Fruit fly (Drosophila melanogaster) whole organism, pupa: Measurements from ENCODE around the gene CG43335.

ENCODE experiments used
- CG10348 ChIP-seq: fragments of 200-800 bp; sonication (Bioruptor generic); IDR thresholded peaks from 2 replicates; pipeline ENCODE4 v1.3.6; 2022; ENCODE audit warnings: missing biosample characterization, missing genetic modification characterization
- CG12605 ChIP-seq: fragments of 200-800 bp; sonication (Bioruptor generic); IDR thresholded peaks from 2 replicates; pipeline ENCODE4 v1.3.6; 2022; ENCODE audit warnings: missing biosample characterization, missing genetic modification characterization
- CG13204 ChIP-seq: fragments of 200-800 bp; sonication (Bioruptor generic); optimal IDR thresholded peaks from 2 replicates; lab custom pipeline; 2018; ENCODE audit warnings: missing biosample characterization, mild to moderate bottlenecking, missing genetic modification characterization, moderate library complexity
- CG14655 ChIP-seq: fragments of 200-800 bp; sonication (Bioruptor generic); optimal IDR thresholded peaks from 3 replicates; lab custom pipeline; 2017; ENCODE audit warnings: mild to moderate bottlenecking, missing biosample characterization, missing genetic modification reagents, missing genetic modification characterization
- CG15710 ChIP-seq: fragments of 200-800 bp; sonication (Bioruptor generic); optimal IDR thresholded peaks from 2 replicates; lab custom pipeline; 2018; ENCODE audit warnings: missing biosample characterization, mild to moderate bottlenecking, missing genetic modification characterization, moderate library complexity
- CG17806 ChIP-seq: fragments of 200-800 bp; sonication (Bioruptor generic); optimal IDR thresholded peaks from 2 replicates; lab custom pipeline; 2018; ENCODE audit warnings: missing biosample characterization, mild to moderate bottlenecking, missing genetic modification characterization, moderate library complexity
- CG32121 ChIP-seq: fragments of 200-800 bp; sonication (Bioruptor generic); IDR thresholded peaks from 2 replicates; pipeline ENCODE4 v1.3.6; 2022; ENCODE audit warnings: missing biosample characterization, missing genetic modification characterization
- CG34367 ChIP-seq: fragments of 200-800 bp; sonication (Bioruptor generic); optimal IDR thresholded peaks from 2 replicates; lab custom pipeline; 2018; ENCODE audit warnings: missing biosample characterization, mild to moderate bottlenecking, missing genetic modification characterization
- CG8159 ChIP-seq: fragments of 200-800 bp; sonication (Bioruptor generic); optimal IDR thresholded peaks from 3 replicates; lab custom pipeline; 2018; ENCODE audit warnings: missing biosample characterization, mild to moderate bottlenecking, missing genetic modification characterization, moderate library complexity
- CG8301 ChIP-seq: fragments of 200-800 bp; sonication (Bioruptor generic); optimal IDR thresholded peaks from 2 replicates; lab custom pipeline; 2018; ENCODE audit warnings: missing biosample characterization, mild to moderate bottlenecking, missing genetic modification characterization
- CG9948 ChIP-seq: fragments of 200-800 bp; sonication (Bioruptor generic); optimal IDR thresholded peaks from 2 replicates; lab custom pipeline; 2018; ENCODE audit warnings: missing biosample characterization, mild to moderate bottlenecking, missing genetic modification characterization, moderate library complexity
- D1 ChIP-seq: fragments of 200-800 bp; sonication (Bioruptor generic); optimal IDR thresholded peaks from 2 replicates; lab custom pipeline; 2018; ENCODE audit warnings: missing biosample characterization, mild to moderate bottlenecking, missing genetic modification characterization, moderate library complexity
- EcR ChIP-seq: fragments of 200-800 bp; sonication (Bioruptor generic); optimal IDR thresholded peaks from 3 replicates; lab custom pipeline; 2019; ENCODE audit warnings: missing biosample characterization, missing genetic modification characterization, mild to moderate bottlenecking, moderate library complexity, missing genetic modification reagents
- Ets98B ChIP-seq: fragments of 200-800 bp; sonication (Bioruptor generic); IDR thresholded peaks from 2 replicates; pipeline ENCODE4 v1.3.6; 2022; ENCODE audit warnings: missing biosample characterization, missing genetic modification characterization
- Pif1A ChIP-seq: fragments of 200-800 bp; sonication (Bioruptor generic); optimal IDR thresholded peaks from 3 replicates; lab custom pipeline; 2016; ENCODE audit warnings: missing biosample characterization, missing genetic modification characterization
- Pif1B ChIP-seq: fragments of 200-800 bp; sonication (Bioruptor generic); optimal IDR thresholded peaks from 3 replicates; lab custom pipeline; 2016; ENCODE audit warnings: missing biosample characterization, missing genetic modification characterization
- Snoo ChIP-seq: fragments of 200-800 bp; sonication (Bioruptor generic); optimal IDR thresholded peaks from 3 replicates; lab custom pipeline; 2017; ENCODE audit warnings: missing biosample characterization, mild to moderate bottlenecking, missing genetic modification characterization, inconsistent platforms
- fd96Ca ChIP-seq: fragments of 200-800 bp; sonication (Bioruptor generic); IDR thresholded peaks from 3 replicates; pipeline ENCODE4 v1.3.6; 2022; ENCODE audit warnings: missing biosample characterization, missing genetic modification characterization
- gl ChIP-seq: fragments of 200-800 bp; sonication (Bioruptor generic); optimal IDR thresholded peaks from 2 replicates; lab custom pipeline; 2018; ENCODE audit warnings: missing biosample characterization, mild to moderate bottlenecking, missing genetic modification characterization
- rn ChIP-seq: fragments of 200-800 bp; sonication (Bioruptor generic); IDR thresholded peaks from 2 replicates; pipeline ENCODE4 v1.3.6; 2022; ENCODE audit warnings: missing biosample characterization, missing genetic modification characterization

Gene CG43335

DNA sequence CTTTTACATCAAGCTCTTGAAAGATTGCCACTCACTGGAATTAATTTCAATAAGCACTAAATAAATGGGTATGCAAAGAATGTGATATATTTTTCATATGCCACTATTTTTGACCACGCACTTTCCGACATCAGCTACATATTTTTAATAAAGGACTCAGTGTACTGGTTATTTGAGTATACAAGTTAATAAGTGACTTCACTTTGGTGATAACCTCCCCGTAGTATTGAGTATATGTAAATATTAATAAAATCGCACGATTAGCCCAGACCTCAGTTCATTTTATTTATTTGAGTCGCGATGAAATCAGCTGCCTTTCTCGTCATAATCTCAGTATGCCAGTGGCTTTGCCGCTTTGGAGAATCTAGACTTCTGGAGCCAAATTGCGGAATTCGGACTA is at the start of gene CG43335:
TSS of gene CG43335 (plus strand) at position 301 of the 400 bp plus-strand sequence.
- TF ChIP-seq CG13204 (GFP tag; lab: Kevin White, UChicago) (no peak), gl (tag; lab: Kevin White, UChicago) (no peak), CG17806 (tag; lab: Kevin White, UChicago) (no peak), Pif1B (GFP tag; lab: Kevin White, UChicago) (no peak), rn (no peak), Pif1A (GFP tag; lab: Kevin White, UChicago) (no peak), CG8301 (tag; lab: Kevin White, UChicago) (no peak), EcR (no peak), CG10348 (GFP tag; lab: Robert Waterston, UW) (no peak), CG15710 (tag; lab: Kevin White, UChicago) (no peak), fd96Ca (GFP tag; lab: Robert Waterston, UW) (no peak), D1 (tag; lab: Kevin White, UChicago) (no peak), CG32121 (GFP tag; lab: Robert Waterston, UW) (no peak), CG14655 (no peak), CG12605 (no peak)
- TF ChIP-seq, all 21 proteins: peak for 0

DNA sequence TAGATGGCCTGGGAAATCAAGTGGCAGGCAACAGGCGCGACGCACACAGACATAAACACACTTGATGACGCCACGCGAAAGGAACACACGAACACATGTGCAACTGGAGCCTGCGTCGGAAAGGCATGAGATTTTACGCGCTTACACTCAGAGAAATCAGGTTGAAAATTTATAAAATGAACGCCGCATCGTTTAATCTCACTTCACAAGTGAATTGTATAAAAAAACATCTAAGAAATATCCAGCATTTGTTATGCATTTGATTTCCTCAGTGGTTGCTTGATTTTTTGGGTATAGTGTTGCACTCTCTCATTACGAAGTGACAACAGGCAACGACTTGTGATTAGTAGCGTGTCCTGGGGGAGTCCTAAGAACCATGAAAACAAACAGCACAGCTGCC is 47.8 kb upstream of the CG43335 start:
- TF ChIP-seq CG17806 (tag; lab: Kevin White, UChicago): no peak
- no peak for TF ChIP-seq CG34367 (tag; lab: Kevin White, UChicago)
- TF ChIP-seq D1 (tag; lab: Kevin White, UChicago): no peak
- TF ChIP-seq CG13204 (GFP tag; lab: Kevin White, UChicago): no peak
- TF ChIP-seq Snoo: no peak
- TF ChIP-seq CG8159 (tag; lab: Kevin White, UChicago): no peak
- no peak for TF ChIP-seq Ets98B
- no peak for TF ChIP-seq CG9948 (tag; lab: Kevin White, UChicago)
- TF ChIP-seq Pif1A (GFP tag; lab: Kevin White, UChicago): no peak
- no peak for TF ChIP-seq CG15710 (tag; lab: Kevin White, UChicago)
- TF ChIP-seq EcR: no peak
- no peak for TF ChIP-seq CG8301 (tag; lab: Kevin White, UChicago)

DNA sequence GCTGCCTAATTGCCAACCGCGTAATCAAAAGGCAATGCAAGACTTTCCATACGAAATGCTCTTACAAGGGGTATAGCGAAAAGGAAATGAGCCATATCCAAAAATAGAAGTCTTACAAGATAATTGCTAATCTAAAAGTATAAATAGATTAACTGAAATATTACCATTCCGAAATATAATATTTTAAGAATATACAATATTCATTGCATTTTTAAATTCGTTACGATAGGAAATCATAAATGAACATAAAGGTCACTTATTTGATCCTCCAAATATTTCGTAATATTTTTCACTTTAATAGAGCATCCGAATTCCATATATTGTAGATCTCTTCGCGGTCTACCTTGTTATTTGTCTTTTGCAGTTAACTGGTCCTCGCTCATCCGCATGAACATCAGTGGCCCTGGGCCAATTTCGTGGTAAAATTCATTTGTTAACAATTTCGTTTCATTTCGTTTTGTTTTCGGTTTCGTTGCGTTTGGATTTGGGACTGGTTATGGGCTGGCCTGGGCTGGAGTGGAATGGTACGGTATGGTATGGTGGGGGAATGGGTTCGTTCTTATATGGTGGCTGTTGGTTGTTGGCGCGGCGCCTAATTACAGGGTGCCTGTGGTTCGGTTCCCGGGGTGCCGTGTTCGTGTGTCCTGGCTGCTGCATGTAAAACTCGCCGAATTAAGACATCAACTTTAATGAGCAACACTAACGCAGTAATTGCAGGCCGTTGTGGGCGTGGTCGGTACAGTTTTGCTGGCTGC is 46.5 kb upstream of the CG43335 start:
- peak; percentile 27 for TF ChIP-seq CG8159 (tag; lab: Kevin White, UChicago)
- no peak for TF ChIP-seq CG17806 (tag; lab: Kevin White, UChicago)
- TF ChIP-seq fd96Ca (GFP tag; lab: Robert Waterston, UW): no peak
- peak; percentile 78 for TF ChIP-seq Snoo
- TF ChIP-seq CG8301 (tag; lab: Kevin White, UChicago): no peak
- TF ChIP-seq CG14655: peak; percentile 17
- TF ChIP-seq CG10348 (GFP tag; lab: Robert Waterston, UW): no peak
- TF ChIP-seq gl (tag; lab: Kevin White, UChicago): no peak
- TF ChIP-seq CG9948 (tag; lab: Kevin White, UChicago): peak; percentile 42
- TF ChIP-seq Pif1B (GFP tag; lab: Kevin White, UChicago): peak; percentile 15
- TF ChIP-seq CG15710 (tag; lab: Kevin White, UChicago): peak; percentile 19
- no peak for TF ChIP-seq CG13204 (GFP tag; lab: Kevin White, UChicago)
- TF ChIP-seq D1 (tag; lab: Kevin White, UChicago): peak; percentile 4
- no peak for TF ChIP-seq rn
- peak; percentile 1 for TF ChIP-seq CG34367 (tag; lab: Kevin White, UChicago)
- TF ChIP-seq CG32121 (GFP tag; lab: Robert Waterston, UW): no peak

DNA sequence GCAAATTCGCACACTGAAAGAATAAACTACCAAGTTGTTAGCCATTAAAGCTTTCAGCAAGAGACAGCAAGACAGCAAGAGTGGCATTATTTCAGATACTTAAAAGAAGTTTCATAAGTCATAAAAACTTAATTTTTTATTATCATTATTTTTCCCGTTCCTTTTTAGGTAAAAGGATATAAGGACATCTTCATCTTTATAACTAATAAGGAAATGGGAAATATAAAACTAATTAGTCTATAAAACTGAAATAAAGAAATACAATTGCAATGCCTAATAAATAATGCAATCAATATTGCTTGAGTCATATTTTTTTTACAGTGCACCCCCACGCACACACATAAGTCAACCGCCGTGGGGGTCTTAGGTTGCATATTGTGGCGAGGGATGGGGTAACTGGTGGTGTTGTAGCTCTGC is 39.2 kb upstream of the CG43335 start:
- peak; percentile 72 for TF ChIP-seq CG15710 (tag; lab: Kevin White, UChicago)
- TF ChIP-seq CG34367 (tag; lab: Kevin White, UChicago): peak; percentile 45
- TF ChIP-seq gl (tag; lab: Kevin White, UChicago): no peak
- TF ChIP-seq CG14655: peak; percentile 55
- TF ChIP-seq Pif1B (GFP tag; lab: Kevin White, UChicago): peak; percentile 28
- peak; percentile 26 for TF ChIP-seq D1 (tag; lab: Kevin White, UChicago)
- TF ChIP-seq Snoo: peak; percentile 39
- peak; percentile 84 for TF ChIP-seq CG8159 (tag; lab: Kevin White, UChicago)
- TF ChIP-seq CG9948 (tag; lab: Kevin White, UChicago): peak; percentile 70
- TF ChIP-seq rn: no peak
- TF ChIP-seq EcR: no peak
- peak; percentile 27 for TF ChIP-seq CG8301 (tag; lab: Kevin White, UChicago)
- peak; percentile 72 for TF ChIP-seq CG17806 (tag; lab: Kevin White, UChicago)
- TF ChIP-seq Pif1A (GFP tag; lab: Kevin White, UChicago): peak; percentile 45
- TF ChIP-seq, all 21 proteins: peak for 11

DNA sequence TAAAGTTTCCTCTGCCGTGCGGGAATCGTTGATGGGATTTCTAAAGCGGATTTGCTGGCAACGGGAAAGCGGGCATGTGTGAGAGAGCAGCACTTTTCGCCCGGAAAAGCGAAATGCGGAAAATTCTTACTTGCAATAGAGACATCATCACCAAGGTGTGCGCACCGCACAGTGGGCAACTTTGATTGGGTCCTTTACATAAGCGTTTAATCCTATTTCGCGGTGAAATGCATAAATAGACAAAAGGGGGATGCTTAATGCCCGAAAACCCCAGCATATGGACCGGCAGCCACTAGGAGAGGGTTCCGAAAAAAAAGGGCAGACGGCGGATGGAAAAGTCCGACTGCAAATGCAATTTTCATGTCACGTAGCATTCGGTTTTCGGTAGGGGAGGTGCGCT is 35.1 kb upstream of the CG43335 start:
- TF ChIP-seq CG12605 (no peak), Ets98B (no peak), CG34367 (tag; lab: Kevin White, UChicago) (no peak), CG8301 (tag; lab: Kevin White, UChicago) (no peak), fd96Ca (GFP tag; lab: Robert Waterston, UW) (no peak)

DNA sequence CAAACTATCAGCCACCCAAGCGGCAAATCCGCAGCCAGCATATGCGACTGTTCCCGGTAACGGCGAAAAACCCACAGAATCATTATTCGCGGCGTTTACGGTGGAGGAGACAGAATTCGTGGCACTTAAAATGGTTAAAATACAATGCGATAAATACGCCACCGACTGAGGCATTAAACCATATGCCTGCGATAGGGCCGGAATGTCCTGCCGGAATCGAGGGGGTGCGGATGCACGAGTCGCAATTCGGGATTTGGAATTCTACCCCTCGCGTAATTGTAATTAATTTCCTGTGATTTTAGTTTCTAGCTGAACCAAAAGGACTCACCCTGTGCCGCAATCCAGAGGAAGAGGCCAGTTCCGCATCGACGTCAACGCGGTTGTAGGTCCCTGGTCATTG is 26.0 kb upstream of the CG43335 start:
- TF ChIP-seq Pif1B (GFP tag; lab: Kevin White, UChicago) (no peak), CG15710 (tag; lab: Kevin White, UChicago) (no peak), Ets98B (no peak), CG9948 (tag; lab: Kevin White, UChicago) (no peak), D1 (tag; lab: Kevin White, UChicago) (no peak), CG8301 (tag; lab: Kevin White, UChicago) (no peak), EcR (no peak), gl (tag; lab: Kevin White, UChicago) (no peak), CG34367 (tag; lab: Kevin White, UChicago) (no peak), fd96Ca (GFP tag; lab: Robert Waterston, UW) (no peak), CG13204 (GFP tag; lab: Kevin White, UChicago) (no peak), CG10348 (GFP tag; lab: Robert Waterston, UW) (no peak), CG14655 (no peak), rn (no peak), CG12605 (no peak)
- TF ChIP-seq, all 21 proteins: peak for 0
